Fruit fly (Drosophila melanogaster) whole organism, embryonic: ENCODE data around the gene CG31016.

ENCODE experiments used
- Aef1 ChIP-seq: fragments of 200-800 bp; sonication (Bioruptor generic); IDR thresholded peaks from 3 replicates; pipeline ENCODE4 v1.3.6; 2022; ENCODE audit warnings: missing biosample characterization, missing genetic modification characterization
- Bteb2 ChIP-seq: fragments of 200-800 bp; sonication (Bioruptor generic); optimal IDR thresholded peaks from 2 replicates; lab custom pipeline; 2016; ENCODE audit warnings: missing biosample characterization, missing genetic modification characterization
- CG10543 ChIP-seq: fragments of 200-800 bp; sonication (Bioruptor generic); optimal IDR thresholded peaks from 3 replicates; lab custom pipeline; 2017; ENCODE audit warnings: missing biosample characterization, mild to moderate bottlenecking, missing genetic modification characterization, moderate library complexity
- CG10959 ChIP-seq: fragments of 200-800 bp; sonication (Bioruptor generic); IDR thresholded peaks from 2 replicates; pipeline ENCODE4 v1.3.6; 2022; ENCODE audit warnings: missing biosample characterization, missing genetic modification characterization
- CG11085 ChIP-seq: fragments of 200-800 bp; sonication (Bioruptor generic); IDR thresholded peaks from 2 replicates; pipeline ENCODE4 v1.3.6; 2022; ENCODE audit warnings: missing biosample characterization, missing genetic modification characterization
- CG11695 ChIP-seq: fragments of 200-800 bp; sonication (Bioruptor generic); IDR thresholded peaks from 3 replicates; pipeline ENCODE4 v1.3.6; 2022; ENCODE audit warnings: missing biosample characterization, missing genetic modification characterization
- CG12744 ChIP-seq: fragments of 200-800 bp; sonication (Bioruptor generic); optimal IDR thresholded peaks from 2 replicates; lab custom pipeline; 2016; ENCODE audit warnings: missing biosample characterization, missing genetic modification characterization
- CG1792 ChIP-seq: fragments of 200-800 bp; sonication (Bioruptor generic); optimal IDR thresholded peaks from 2 replicates; lab custom pipeline; 2016; ENCODE audit warnings: missing biosample characterization, missing genetic modification characterization
- CG31365 ChIP-seq: fragments of 200-800 bp; sonication (Bioruptor generic); optimal IDR thresholded peaks from 2 replicates; lab custom pipeline; 2018; ENCODE audit warnings: missing biosample characterization, mild to moderate bottlenecking, missing genetic modification characterization
- CG31388 ChIP-seq: fragments of 200-800 bp; sonication (Bioruptor generic); optimal IDR thresholded peaks from 2 replicates; lab custom pipeline; 2016; ENCODE audit warnings: missing biosample characterization, missing genetic modification characterization
- CG32532 ChIP-seq: fragments of 200-800 bp; sonication (Bioruptor generic); IDR thresholded peaks from 2 replicates; pipeline ENCODE4 v1.3.6; 2022; ENCODE audit warnings: missing biosample characterization, missing genetic modification characterization
- CG34422 ChIP-seq: fragments of 200-800 bp; sonication (Bioruptor generic); IDR thresholded peaks from 3 replicates; pipeline ENCODE4 v1.3.6; 2022; ENCODE audit warnings: missing biosample characterization, missing genetic modification characterization
- CG3995 ChIP-seq: fragments of 200-800 bp; sonication (Bioruptor generic); optimal IDR thresholded peaks from 3 replicates; lab custom pipeline; 2016; ENCODE audit warnings: missing biosample characterization, missing genetic modification characterization
- CG4617 ChIP-seq: fragments of 200-800 bp; sonication (Bioruptor generic); optimal IDR thresholded peaks from 3 replicates; lab custom pipeline; 2016; ENCODE audit warnings: missing biosample characterization, missing genetic modification characterization, borderline replicate concordance
- CG4854 ChIP-seq: fragments of 200-800 bp; sonication (Bioruptor generic); optimal IDR thresholded peaks from 2 replicates; lab custom pipeline; 2016; ENCODE audit warnings: missing biosample characterization, missing genetic modification characterization, inconsistent platforms
- CG6254 ChIP-seq: fragments of 200-800 bp; sonication (Bioruptor generic); optimal IDR thresholded peaks from 3 replicates; lab custom pipeline; 2017; ENCODE audit warnings: mild to moderate bottlenecking, missing biosample characterization, missing genetic modification reagents, missing genetic modification characterization
- CG8281 ChIP-seq: fragments of 200-800 bp; sonication (Bioruptor generic); optimal IDR thresholded peaks from 2 replicates; lab custom pipeline; 2018; ENCODE audit warnings: missing biosample characterization, mild to moderate bottlenecking, missing genetic modification characterization, moderate library complexity
- E2f2 ChIP-seq: fragments of 200-800 bp; sonication (Bioruptor generic); IDR thresholded peaks from 2 replicates; pipeline ENCODE4 v1.3.6; 2022; ENCODE audit warnings: missing biosample characterization, missing genetic modification characterization
- Eip74EF ChIP-seq, 2 experiments: fragments of 200-800 bp in 1 of 2; fragments of >200 bp in 1 of 2; sonication (Bioruptor generic) in 1 of 2; optimal IDR thresholded peaks; 2 replicates each; lab custom pipeline; 2017 to 2019; ENCODE audit warnings: missing biosample characterization in 2 of 2, missing genetic modification characterization in 2 of 2, mild to moderate bottlenecking in 1 of 2, moderate library complexity in 1 of 2
- Fer1 ChIP-seq: fragments of 200-800 bp; sonication (Bioruptor generic); optimal IDR thresholded peaks from 2 replicates; lab custom pipeline; 2017; ENCODE audit warnings: missing biosample characterization, mild to moderate bottlenecking, missing genetic modification characterization
- HLH3B ChIP-seq: fragments of 200-800 bp; sonication (Bioruptor generic); IDR thresholded peaks from 2 replicates; pipeline ENCODE4 v1.3.6; 2022; ENCODE audit warnings: missing biosample characterization, missing genetic modification characterization
- Hr39 ChIP-seq: fragments of >200 bp; optimal IDR thresholded peaks from 2 replicates; lab custom pipeline; 2017
- MESR4 ChIP-seq: fragments of 200-800 bp; sonication (Bioruptor generic); optimal IDR thresholded peaks from 2 replicates; lab custom pipeline; 2018; ENCODE audit warnings: missing biosample characterization, mild to moderate bottlenecking, missing genetic modification characterization, moderate library complexity
- NC2β ChIP-seq: fragments of 200-800 bp; sonication (Bioruptor generic); optimal IDR thresholded peaks from 2 replicates; lab custom pipeline; 2016; ENCODE audit warnings: missing biosample characterization, missing genetic modification characterization
- Pdp1 ChIP-seq, 2 experiments: fragments of 200-800 bp; sonication (Bioruptor generic); optimal IDR thresholded peaks; 3 replicates each; lab custom pipeline; 2016; ENCODE audit warnings: missing biosample characterization in 2 of 2, missing genetic modification characterization in 2 of 2, mild to moderate bottlenecking in 1 of 2, moderate library complexity in 1 of 2
- Rfx ChIP-seq: fragments of 200-800 bp; sonication (Bioruptor generic); IDR thresholded peaks from 2 replicates; pipeline ENCODE4 v1.3.6; 2022; ENCODE audit warnings: missing biosample characterization, missing genetic modification characterization
- Trl ChIP-seq, 3 experiments: fragments of >200 bp in 2 of 3; fragments of 200-800 bp in 1 of 3; sonication (Bioruptor generic) in 1 of 3; optimal IDR thresholded peaks; 2 replicates in 1 of 3; 3 replicates in 2 of 3; lab custom pipeline; 2016 to 2017; ENCODE audit warnings: missing biosample characterization in 1 of 3, missing genetic modification characterization in 1 of 3
- abd-A ChIP-seq: fragments of 200-800 bp; sonication (Bioruptor generic); optimal IDR thresholded peaks from 3 replicates; lab custom pipeline; 2019; ENCODE audit warnings: missing biosample characterization, mild to moderate bottlenecking, missing genetic modification characterization, moderate library complexity
- ash1 ChIP-seq: fragments of 200-800 bp; sonication (Bioruptor generic); optimal IDR thresholded peaks from 2 replicates; lab custom pipeline; 2018; ENCODE audit warnings: missing biosample characterization, mild to moderate bottlenecking, missing genetic modification characterization
- bsh ChIP-seq, 2 experiments: fragments of 200-800 bp; sonication (Bioruptor generic); optimal IDR thresholded peaks; 2 replicates each; lab custom pipeline; 2017 to 2018; ENCODE audit warnings: mild to moderate bottlenecking in 2 of 2, missing biosample characterization in 2 of 2, missing genetic modification characterization in 2 of 2, moderate library complexity in 1 of 2
- cas ChIP-seq: fragments of 200-800 bp; sonication (Bioruptor generic); IDR thresholded peaks from 2 replicates; pipeline ENCODE4 v1.3.6; 2022; ENCODE audit warnings: missing biosample characterization, missing genetic modification characterization
- chinmo ChIP-seq: fragments of 200-800 bp; sonication (Bioruptor generic); IDR thresholded peaks from 4 replicates; pipeline ENCODE4 v1.3.6; 2022; ENCODE audit warnings: missing biosample characterization, missing genetic modification characterization; ENCODE audit not compliant: partially characterized antibody
- crol ChIP-seq: fragments of 200-800 bp; sonication (Bioruptor generic); IDR thresholded peaks from 2 replicates; pipeline ENCODE4 v1.3.6; 2022; ENCODE audit warnings: missing biosample characterization, missing genetic modification characterization
- dimm ChIP-seq: fragments of 200-800 bp; sonication (Bioruptor generic); IDR thresholded peaks from 2 replicates; pipeline ENCODE4 v1.3.6; 2022; ENCODE audit warnings: missing biosample characterization, missing genetic modification characterization
- eve ChIP-seq, 2 experiments: fragments of >200 bp; optimal IDR thresholded peaks; 2 replicates each; lab custom pipeline; 2017; ENCODE audit warnings: missing biosample characterization in 2 of 2, missing genetic modification characterization in 2 of 2
- exex ChIP-seq: fragments of 200-800 bp; sonication (Bioruptor generic); optimal IDR thresholded peaks from 4 replicates; lab custom pipeline; 2018; ENCODE audit warnings: missing biosample characterization, mild to moderate bottlenecking, missing genetic modification characterization, moderate library complexity
- hkb ChIP-seq, 2 experiments: fragments of 200-800 bp in 1 of 2; fragments of >200 bp in 1 of 2; sonication (Bioruptor generic) in 1 of 2; IDR thresholded peaks in 1 of 2; optimal IDR thresholded peaks in 1 of 2; 2 replicates each; pipeline versions ENCODE4 v1.3.6 to Lab custom; 2017 to 2022; ENCODE audit warnings: missing biosample characterization in 1 of 2, missing genetic modification characterization in 1 of 2
- kay ChIP-seq: fragments of 200-800 bp; sonication (Bioruptor generic); optimal IDR thresholded peaks from 2 replicates; lab custom pipeline; 2016; ENCODE audit warnings: missing biosample characterization, missing genetic modification characterization
- ken ChIP-seq: fragments of 200-800 bp; sonication (Bioruptor generic); IDR thresholded peaks from 3 replicates; pipeline ENCODE4 v1.3.6; 2022; ENCODE audit warnings: missing biosample characterization, missing genetic modification characterization
- lab ChIP-seq: fragments of 200-800 bp; sonication (Bioruptor generic); optimal IDR thresholded peaks from 3 replicates; lab custom pipeline; 2017; ENCODE audit warnings: missing biosample characterization, missing genetic modification characterization, mild to moderate bottlenecking, moderate library complexity, missing genetic modification reagents
- nau ChIP-seq: fragments of 200-800 bp; sonication (Bioruptor generic); optimal IDR thresholded peaks from 3 replicates; lab custom pipeline; 2017; ENCODE audit warnings: missing biosample characterization, mild to moderate bottlenecking, missing genetic modification characterization, missing genetic modification reagents
- onecut ChIP-seq: fragments of 200-800 bp; sonication (Bioruptor generic); IDR thresholded peaks from 2 replicates; pipeline ENCODE4 v1.3.6; 2022; ENCODE audit warnings: missing biosample characterization, missing genetic modification characterization
- pb ChIP-seq: fragments of 200-800 bp; sonication (Bioruptor generic); optimal IDR thresholded peaks from 3 replicates; lab custom pipeline; 2016; ENCODE audit warnings: missing biosample characterization, missing genetic modification characterization
- sens ChIP-seq: fragments of 200-800 bp; sonication (Bioruptor generic); peaks from one replicate; lab custom pipeline; 2016; ENCODE audit warnings: missing biosample characterization, missing genetic modification characterization
- sob ChIP-seq: fragments of 200-800 bp; sonication (Bioruptor generic); IDR thresholded peaks from 2 replicates; pipeline ENCODE4 v1.3.6; 2022; ENCODE audit warnings: missing biosample characterization, missing genetic modification characterization
- tin ChIP-seq: fragments of 200-800 bp; sonication (Bioruptor generic); optimal IDR thresholded peaks from 3 replicates; lab custom pipeline; 2016; ENCODE audit warnings: missing biosample characterization, missing genetic modification characterization
- tll ChIP-seq, 2 experiments: fragments of 200-800 bp in 1 of 2; fragments of >200 bp in 1 of 2; sonication (Bioruptor generic) in 1 of 2; optimal IDR thresholded peaks; 2 replicates each; lab custom pipeline; 2017 to 2019; ENCODE audit warnings: missing biosample characterization in 2 of 2, missing genetic modification characterization in 2 of 2, mild to moderate bottlenecking in 1 of 2, moderate library complexity in 1 of 2
- vvl ChIP-seq: fragments of 200-800 bp; sonication (Bioruptor generic); IDR thresholded peaks from 2 replicates; pipeline ENCODE4 v1.3.6; 2022; ENCODE audit warnings: missing biosample characterization, missing genetic modification characterization
- zen2 ChIP-seq: fragments of 200-800 bp; sonication (Bioruptor generic); IDR thresholded peaks from 3 replicates; pipeline ENCODE4 v1.3.6; 2022; ENCODE audit warnings: missing biosample characterization, missing genetic modification characterization; ENCODE audit not compliant: partially characterized antibody

The CG31016 gene

dm6 chr3R:30563260-30564080, 42.5 kb upstream of the CG31016 start (continued):
- TF ChIP-seq sens (GFP tag; lab: Kevin White, UChicago) = peak; percentile 52
- peak; percentile 2 for TF ChIP-seq nau (GFP tag; lab: Kevin White, UChicago)
- peak; percentile 95 to 96 for TF ChIP-seq Trl (optimal IDR thresholded peaks at IDR 0.05; lab: Kevin White, UChicago)
- no peak for TF ChIP-seq Trl (GFP tag; optimal IDR thresholded peaks at IDR 0.05; lab: Kevin White, UChicago)
- TF ChIP-seq bsh (GFP tag; optimal IDR thresholded peaks at IDR 0.05; lab: Kevin White, UChicago) = peak in 1 of 2 experiments; percentile 3
- TF ChIP-seq Fer1 = peak; percentile 19
- no peak for TF ChIP-seq CG1792 (GFP tag; lab: Kevin White, UChicago)
- no peak for TF ChIP-seq dimm (GFP tag; lab: Robert Waterston, UW)
- peak; percentile 33 for TF ChIP-seq lab
- TF ChIP-seq Bteb2 (GFP tag; lab: Kevin White, UChicago) = no peak
- no peak for TF ChIP-seq ash1
- no peak for TF ChIP-seq CG31388 (GFP tag; lab: Kevin White, UChicago)
- TF ChIP-seq chinmo = peak; percentile 72; the same call in 2 of the 4 replicates
- TF ChIP-seq eve (GFP tag; optimal IDR thresholded peaks at IDR 0.05; lab: Kevin White, UChicago) = peak in 1 of 2 experiments; percentile 71
- TF ChIP-seq abd-A (tag; lab: Kevin White, UChicago) = peak; percentile 45
- TF ChIP-seq Eip74EF (GFP tag; optimal IDR thresholded peaks at IDR 0.05; lab: Kevin White, UChicago) = peak in 1 of 2 experiments; percentile 31
- peak; percentile 7 for TF ChIP-seq pb (GFP tag; lab: Kevin White, UChicago)
- peak; percentile 89 for TF ChIP-seq onecut (GFP tag; lab: Robert Waterston, UW)
- TF ChIP-seq CG4617 (GFP tag; lab: Kevin White, UChicago) = peak; percentile 61
- no peak for TF ChIP-seq CG4854 (GFP tag; lab: Kevin White, UChicago)
- no peak for TF ChIP-seq NC2β (GFP tag; lab: Kevin White, UChicago)
- 0 out of 2 replicates have a peak, but pooled peaks have one; percentile 14 for TF ChIP-seq HLH3B (GFP tag; lab: Robert Waterston, UW)
- peak; percentile 87 for TF ChIP-seq MESR4 (GFP tag; lab: Kevin White, UChicago)
- peak; percentile 8 for TF ChIP-seq kay (GFP tag; lab: Kevin White, UChicago)
- no peak for TF ChIP-seq CG3995 (GFP tag; lab: Kevin White, UChicago)
- TF ChIP-seq CG12744 (GFP tag; lab: Kevin White, UChicago) = no peak
- TF ChIP-seq CG34422 = peak; percentile 65; the same call in 1 of the 3 replicates
- no peak for TF ChIP-seq hkb (optimal IDR thresholded peaks at IDR 0.05; lab: Kevin White, UChicago)
- 0 out of 2 replicates have a peak, but pooled peaks have one; percentile 31 for TF ChIP-seq hkb (GFP tag; IDR thresholded peaks at IDR 0.05; lab: Robert Waterston, UW)
- peak; percentile 20 for TF ChIP-seq CG10543 (GFP tag; lab: Kevin White, UChicago)
- peak in 1 of 2 experiments; percentile 93 for TF ChIP-seq Pdp1 (GFP tag; optimal IDR thresholded peaks at IDR 0.05; lab: Kevin White, UChicago)
- no peak for TF ChIP-seq CG10959 (GFP tag; lab: Robert Waterston, UW)
- TF ChIP-seq zen2 (GFP tag; lab: Robert Waterston, UW) = no peak
- peak; percentile 34 for TF ChIP-seq CG6254 (GFP tag; lab: Kevin White, UChicago)
- TF ChIP-seq CG8281 = peak; percentile 1
- TF ChIP-seq crol (GFP tag; lab: Robert Waterston, UW) = peak; percentile 60; the same call in 1 of the 2 replicates
- TF ChIP-seq vvl (GFP tag; lab: Robert Waterston, UW) = peak; percentile 24; the same call in 1 of the 2 replicates

dm6 chr3R:30564479-30564878, 41.5 kb upstream of the CG31016 start:
- TF ChIP-seq E2f2 (GFP tag; lab: Robert Waterston, UW) (no peak), sob (GFP tag; lab: Robert Waterston, UW) (no peak), tin (no peak), ken (GFP tag; lab: Robert Waterston, UW) (no peak), CG31365 (no peak), Hr39 (lab: Kevin White, UChicago) (no peak), CG32532 (GFP tag; lab: Robert Waterston, UW) (peak; percentile 31; the same call in 1 of the 2 replicates), Aef1 (GFP tag; lab: Robert Waterston, UW) (no peak), cas (GFP tag; lab: Robert Waterston, UW) (no peak), CG11085 (GFP tag; lab: Robert Waterston, UW) (no peak), CG11695 (peak; percentile 76), exex (tag; lab: Kevin White, UChicago) (no peak), tll (GFP tag; optimal IDR thresholded peaks at IDR 0.05; lab: Kevin White, UChicago) (no peak), Rfx (GFP tag; lab: Robert Waterston, UW) (peak; percentile 36; the same call in 1 of the 2 replicates)
